Worm (Caenorhabditis elegans): ENCODE results near the gene mca-1.

mca-1 gene

DNA sequence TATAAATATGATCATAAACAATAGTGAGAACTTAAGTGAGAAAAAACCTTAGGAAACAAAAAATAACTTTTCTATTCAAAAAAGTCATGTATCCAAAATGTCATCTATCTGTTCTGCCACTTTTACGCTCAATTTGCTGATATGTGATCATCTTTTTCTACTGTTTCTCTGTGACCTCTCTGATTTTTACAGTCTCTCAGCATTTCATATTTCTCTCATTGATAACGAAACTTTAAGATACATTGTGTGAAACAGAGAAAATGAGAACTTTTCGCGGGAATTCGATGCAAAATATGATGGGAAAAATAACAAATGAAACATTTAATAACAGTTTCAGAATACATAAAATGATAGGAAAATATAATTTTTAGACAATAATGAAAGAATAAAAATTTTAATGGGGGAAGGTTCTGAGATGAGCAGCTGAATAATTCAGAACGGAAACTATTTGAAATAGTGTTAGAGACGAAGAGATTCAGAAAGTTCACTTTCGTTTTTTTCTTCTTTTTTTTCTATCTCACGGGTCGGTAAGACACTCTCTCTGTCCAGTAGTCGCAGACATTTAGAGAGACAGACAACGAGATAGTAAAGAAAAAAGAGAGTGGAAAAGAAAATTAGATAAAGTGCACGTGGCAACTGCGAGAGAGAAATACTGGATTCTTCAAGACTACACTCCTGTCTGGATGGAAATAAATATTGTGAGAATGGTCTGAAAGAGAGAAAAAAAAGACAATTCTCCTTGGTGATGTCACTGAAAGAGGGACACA, 42.7 kb upstream of the mca-1 start:
- no peak for TF ChIP-seq nhr-77 (tag; optimal IDR thresholded peaks at IDR 0.05)
- TF ChIP-seq ztf-11 (tag; optimal IDR thresholded peaks at IDR 0.05): no peak
- TF ChIP-seq F13H6.1 (tag; optimal IDR thresholded peaks at IDR 0.05): peak; percentile 85
- TF ChIP-seq ama-1 (optimal IDR thresholded peaks at IDR 0.05): no peak
- TF ChIP-seq snpc-4 (tag; optimal IDR thresholded peaks at IDR 0.05): peak; percentile 43
- peak; percentile 51 for TF ChIP-seq zag-1 (tag; optimal IDR thresholded peaks at IDR 0.05)
- TF ChIP-seq lin-13 (GFP tag; optimal IDR thresholded peaks at IDR 0.05): peak; percentile 32
- TF ChIP-seq lsy-2 (tag; optimal IDR thresholded peaks at IDR 0.05): peak; percentile 14 to 79
- no peak for TF ChIP-seq Y55F3AM.14 (GFP tag; optimal IDR thresholded peaks at IDR 0.05)
- peak; percentile 67 for TF ChIP-seq nhr-21 (tag; optimal IDR thresholded peaks at IDR 0.05)
- TF ChIP-seq sma-9 (GFP tag; optimal IDR thresholded peaks at IDR 0.05): peak; percentile 94
- no peak for TF ChIP-seq sma-9 (tag; optimal IDR thresholded peaks at IDR 0.05)
- peak; percentile 51 for TF ChIP-seq fos-1 (tag; optimal IDR thresholded peaks at IDR 0.05)
- no peak for TF ChIP-seq peb-1 (tag; optimal IDR thresholded peaks at IDR 0.05)
- peak; percentile 69 for TF ChIP-seq egl-27 (tag; optimal IDR thresholded peaks at IDR 0.05)
- peak; percentile 49 for TF ChIP-seq sma-3 (GFP tag; optimal IDR thresholded peaks at IDR 0.05)
- TF ChIP-seq nhr-12 (tag; optimal IDR thresholded peaks at IDR 0.05): no peak
- no peak for TF ChIP-seq ceh-82 (tag; optimal IDR thresholded peaks at IDR 0.05)
- no peak for TF ChIP-seq dmd-4 (tag; optimal IDR thresholded peaks at IDR 0.05)
- peak; percentile 3 for TF ChIP-seq mab-5 (tag; optimal IDR thresholded peaks at IDR 0.05)
- peak; percentile 89 for TF ChIP-seq C34F6.9 (tag; optimal IDR thresholded peaks at IDR 0.05)
- peak; percentile 92 for TF ChIP-seq blmp-1 (tag; optimal IDR thresholded peaks at IDR 0.05; ENCODE audit: insufficient read depth)
- TF ChIP-seq sem-4 (tag; optimal IDR thresholded peaks at IDR 0.05): peak; percentile 19
- TF ChIP-seq nhr-129 (tag; optimal IDR thresholded peaks at IDR 0.05): peak; percentile 72
- TF ChIP-seq unc-55 (GFP tag; optimal IDR thresholded peaks at IDR 0.05): peak; percentile 73
- no peak for TF ChIP-seq nhr-237 (tag; optimal IDR thresholded peaks at IDR 0.05)
- no peak for TF ChIP-seq elt-1 (tag; optimal IDR thresholded peaks at IDR 0.05)
- no peak for TF ChIP-seq nhr-25 (tag; optimal IDR thresholded peaks at IDR 0.05)
- TF ChIP-seq nhr-6 (tag; optimal IDR thresholded peaks at IDR 0.05): peak; percentile 53
- TF ChIP-seq mdl-1 (tag; optimal IDR thresholded peaks at IDR 0.05): peak; percentile 92 to 99
- TF ChIP-seq crh-2 (tag; optimal IDR thresholded peaks at IDR 0.05): peak; percentile 96

DNA sequence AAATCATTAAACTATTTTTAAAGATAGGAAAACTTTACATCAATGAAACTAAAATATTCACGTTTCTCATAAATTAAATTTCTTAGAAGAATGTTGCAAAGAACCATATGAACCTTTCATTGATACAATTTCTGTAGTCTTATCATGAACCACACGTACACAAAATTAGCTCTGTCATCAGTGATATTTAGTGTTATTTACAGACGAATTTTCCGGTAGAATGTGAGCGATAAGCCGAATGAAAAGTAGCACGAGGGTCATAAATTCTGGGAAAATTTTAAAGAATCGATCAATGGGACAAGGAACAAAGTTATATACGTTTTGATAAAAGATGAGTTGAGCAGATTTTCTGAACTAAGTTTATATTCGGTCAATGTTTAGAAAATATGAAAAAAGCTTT, 41.8 kb upstream of the mca-1 start:
- TF ChIP-seq ceh-16 (tag; optimal IDR thresholded peaks at IDR 0.05) (no peak), nhr-129 (tag; optimal IDR thresholded peaks at IDR 0.05) (peak; percentile 32), sma-9 (GFP tag; optimal IDR thresholded peaks at IDR 0.05) (peak; percentile 75), sma-9 (tag; optimal IDR thresholded peaks at IDR 0.05) (no peak), mdl-1 (tag; optimal IDR thresholded peaks at IDR 0.05) (peak in 1 of 2 experiments; percentile 30), ztf-4 (tag; optimal IDR thresholded peaks at IDR 0.05) (no peak), zag-1 (tag; optimal IDR thresholded peaks at IDR 0.05) (no peak), fos-1 (tag; optimal IDR thresholded peaks at IDR 0.05) (peak; percentile 73), Y55F3AM.14 (GFP tag; optimal IDR thresholded peaks at IDR 0.05) (no peak), gmeb-1 (tag; optimal IDR thresholded peaks at IDR 0.05) (peak; percentile 13), crh-2 (tag; optimal IDR thresholded peaks at IDR 0.05) (peak; percentile 71), lsy-2 (tag; optimal IDR thresholded peaks at IDR 0.05) (no peak), F13H6.1 (tag; optimal IDR thresholded peaks at IDR 0.05) (peak; percentile 32)

DNA sequence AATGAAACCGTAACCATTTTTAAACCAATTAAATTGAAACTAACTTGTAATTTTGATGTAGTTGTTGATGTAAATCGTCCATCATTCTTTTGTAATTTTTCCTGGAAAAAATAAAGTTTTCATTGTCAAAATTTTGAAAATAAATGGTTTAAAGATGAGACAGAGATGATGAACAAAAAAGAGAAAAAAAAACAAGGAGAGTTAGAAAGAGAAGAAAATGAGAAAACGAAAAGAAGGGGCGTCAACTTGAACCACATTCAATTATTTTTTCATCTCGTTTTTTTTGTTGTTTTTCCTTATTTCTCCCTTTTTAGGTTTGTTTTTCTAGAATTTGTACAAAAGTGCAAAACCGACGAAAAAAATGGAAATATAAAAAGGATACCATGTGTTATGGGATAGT, 40.8 kb upstream of the mca-1 start, which contains the start of gene nhr-34:
Gene nhr-34 (minus strand): TSS at position 101 of the 400 bp plus-strand sequence.
- no peak for TF ChIP-seq F13H6.1 (tag; optimal IDR thresholded peaks at IDR 0.05)
- no peak for TF ChIP-seq ztf-4 (tag; optimal IDR thresholded peaks at IDR 0.05)
- no peak for TF ChIP-seq crh-2 (tag; optimal IDR thresholded peaks at IDR 0.05)
- TF ChIP-seq nhr-77 (tag; optimal IDR thresholded peaks at IDR 0.05): no peak
- TF ChIP-seq snpc-4 (tag; optimal IDR thresholded peaks at IDR 0.05): no peak
- TF ChIP-seq nhr-6 (tag; optimal IDR thresholded peaks at IDR 0.05): no peak
- no peak for TF ChIP-seq nhr-10 (tag; optimal IDR thresholded peaks at IDR 0.05)
- no peak for TF ChIP-seq nhr-129 (tag; optimal IDR thresholded peaks at IDR 0.05)
- TF ChIP-seq ceh-16 (tag; optimal IDR thresholded peaks at IDR 0.05): no peak
- no peak for TF ChIP-seq egl-27 (tag; optimal IDR thresholded peaks at IDR 0.05)
- no peak for TF ChIP-seq mbf-1 (tag; optimal IDR thresholded peaks at IDR 0.05)
- no peak for TF ChIP-seq mab-5 (tag; optimal IDR thresholded peaks at IDR 0.05)
- no peak for TF ChIP-seq C34F6.9 (tag; optimal IDR thresholded peaks at IDR 0.05)
- TF ChIP-seq ceh-82 (tag; optimal IDR thresholded peaks at IDR 0.05): no peak
- no peak for TF ChIP-seq ztf-11 (tag; optimal IDR thresholded peaks at IDR 0.05)
- no peak for TF ChIP-seq mdl-1 (tag; optimal IDR thresholded peaks at IDR 0.05)
- TF ChIP-seq dmd-4 (tag; optimal IDR thresholded peaks at IDR 0.05): no peak
- TF ChIP-seq unc-39 (tag; optimal IDR thresholded peaks at IDR 0.05): no peak
